Worm (Caenorhabditis elegans): ENCODE measurements around the gene Y57G11C.5.

Gene Y57G11C.5

ce11 chrIV:14728225-14728624 is 37.0 kb downstream of the Y57G11C.5 start, which contains the start of gene Y57G11C.42:
Gene Y57G11C.42, plus strand, starts transcription at chrIV:14728525.
- no peak for TF ChIP-seq unc-62 (GFP tag; optimal IDR thresholded peaks at IDR 0.05)

ce11 chrIV:14715500-14715899 is 49.7 kb downstream of the Y57G11C.5 start, which contains the start of gene lgc-8:
Gene lgc-8, plus strand, starts transcription at chrIV:14715800.
- TF ChIP-seq unc-62 (GFP tag; optimal IDR thresholded peaks at IDR 0.05) = no peak
